Fruit fly (Drosophila melanogaster): ENCODE measurements around the gene CG2150.

The CG2150 gene

dm6 chr3R:31717299-31718167 is 47.0 kb downstream of the CG2150 start (continued):
- TF ChIP-seq ken (GFP tag; IDR thresholded peaks at IDR 0.05), result 0 out of 3 replicates have a peak, but pooled peaks have one; percentile 37
- no peak for TF ChIP-seq Lim3 (GFP tag; IDR thresholded peaks at IDR 0.05)
- TF ChIP-seq pum (GFP tag; optimal IDR thresholded peaks at IDR 0.05), result no peak
- no peak for TF ChIP-seq CG2889 (GFP tag; IDR thresholded peaks at IDR 0.05)
- TF ChIP-seq CG1603 (tag; optimal IDR thresholded peaks at IDR 0.05), result peak; percentile 60
- TF ChIP-seq PHDP (tag; optimal IDR thresholded peaks at IDR 0.05), result peak; percentile 68
- no peak for TF ChIP-seq CG2202 (tag; optimal IDR thresholded peaks at IDR 0.05)
- no peak for TF ChIP-seq lola (GFP tag; optimal IDR thresholded peaks at IDR 0.05)
- TF ChIP-seq Fer3 (tag; optimal IDR thresholded peaks at IDR 0.05), result peak; percentile 57
- no peak for TF ChIP-seq CG33557 (GFP tag; optimal IDR thresholded peaks at IDR 0.05)
- TF ChIP-seq H2.0 (GFP tag; IDR thresholded peaks at IDR 0.05), result peak; percentile 46
- no peak for TF ChIP-seq mirr (GFP tag; optimal IDR thresholded peaks at IDR 0.05)
- no peak for TF ChIP-seq tup (GFP tag; optimal IDR thresholded peaks at IDR 0.05)
- TF ChIP-seq sima (GFP tag; optimal IDR thresholded peaks at IDR 0.05), result no peak
- no peak for TF ChIP-seq corto (GFP tag; optimal IDR thresholded peaks at IDR 0.05)
- no peak for TF ChIP-seq CG4617 (GFP tag; optimal IDR thresholded peaks at IDR 0.05; ENCODE audit: borderline replicate concordance)
- peak; percentile 25 to 47 for TF ChIP-seq Pdp1 (GFP tag; optimal IDR thresholded peaks at IDR 0.05)
- TF ChIP-seq wor (GFP tag; IDR thresholded peaks at IDR 0.05), result peak; percentile 45; the same call in 1 of the 2 replicates
- peak; percentile 73 for TF ChIP-seq Meics (GFP tag; optimal IDR thresholded peaks at IDR 0.05)
- TF ChIP-seq NfI (GFP tag; optimal IDR thresholded peaks at IDR 0.05), result peak; percentile 66
- TF ChIP-seq bcd (GFP tag; optimal IDR thresholded peaks at IDR 0.05), result peak; percentile 73
- TF ChIP-seq CG4360 (GFP tag; IDR thresholded peaks at IDR 0.05), result no peak
- no peak for TF ChIP-seq CG12236 (GFP tag; optimal IDR thresholded peaks at IDR 0.05)
- TF ChIP-seq CkIIα-i1 (GFP tag; IDR thresholded peaks at IDR 0.05), result no peak
- TF ChIP-seq MBD-R2 (GFP tag; IDR thresholded peaks at IDR 0.05), result peak; percentile 8; the same call in 1 of the 2 replicates
- TF ChIP-seq stc (GFP tag; IDR thresholded peaks at IDR 0.05), result peak; percentile 50; the same call in 1 of the 2 replicates
- peak; percentile 29 for TF ChIP-seq CG34376 (GFP tag; optimal IDR thresholded peaks at IDR 0.05)
- peak; percentile 11 for TF ChIP-seq nerfin-1 (tag; optimal IDR thresholded peaks at IDR 0.05)
- TF ChIP-seq zfh2 (GFP tag; optimal IDR thresholded peaks at IDR 0.05), result peak; percentile 57
- no peak for TF ChIP-seq CG4854 (GFP tag; optimal IDR thresholded peaks at IDR 0.05)
- TF ChIP-seq CG13424 (tag; optimal IDR thresholded peaks at IDR 0.05), result peak; percentile 73
- peak; percentile 31 for TF ChIP-seq oc (tag; optimal IDR thresholded peaks at IDR 0.05)
- TF ChIP-seq Stat92E (GFP tag; optimal IDR thresholded peaks at IDR 0.05), result no peak
- peak; percentile 55 for TF ChIP-seq tio (GFP tag; optimal IDR thresholded peaks at IDR 0.05)
- peak; percentile 66 for TF ChIP-seq seq (GFP tag; IDR thresholded peaks at IDR 0.05)
- TF ChIP-seq CG11723 (GFP tag; optimal IDR thresholded peaks at IDR 0.05), result peak; percentile 18
- TF ChIP-seq sob (GFP tag; IDR thresholded peaks at IDR 0.05), result no peak
- no peak for TF ChIP-seq exex (tag; optimal IDR thresholded peaks at IDR 0.05)
- TF ChIP-seq Rx (GFP tag; IDR thresholded peaks at IDR 0.05), result no peak
- 0 out of 4 replicates have a peak, but pooled peaks have one; percentile 40 for TF ChIP-seq chinmo (GFP tag; IDR thresholded peaks at IDR 0.05; ENCODE audit: partially characterized antibody)
- TF ChIP-seq CG31388 (GFP tag; optimal IDR thresholded peaks at IDR 0.05), result no peak
- no peak for TF ChIP-seq CG2116 (GFP tag; optimal IDR thresholded peaks at IDR 0.05)
- no peak for TF ChIP-seq CrebB (tag; optimal IDR thresholded peaks at IDR 0.05)
- TF ChIP-seq Camta (GFP tag; optimal IDR thresholded peaks at IDR 0.05), result peak; percentile 51
- TF ChIP-seq CG7745 (tag; optimal IDR thresholded peaks at IDR 0.05), result no peak
- no peak for TF ChIP-seq CG13123 (GFP tag; optimal IDR thresholded peaks at IDR 0.05)
- TF ChIP-seq dan (GFP tag; IDR thresholded peaks at IDR 0.05), result no peak
- TF ChIP-seq CG6854 (GFP tag; optimal IDR thresholded peaks at IDR 0.05), result peak; percentile 30

Data from whole organism, embryonic.